Worm (Caenorhabditis elegans) whole organism, young adult: ENCODE data around the gene cope-1.

Source experiments
- B0019.2 ChIP-seq: fragments of 200-800 bp; sonication (Bioruptor generic); conservative IDR thresholded peaks from 2 replicates; pipeline ENCODE4 v1.3.6; 2022; ENCODE audit warnings: missing genetic modification reagents, missing genetic modification characterization, missing compliant biosample characterization
- B0035.1 ChIP-seq: sonication (generic microtip); optimal IDR thresholded peaks from 2 replicates; lab custom pipeline; 2016; ENCODE audit warnings: missing genetic modification characterization, mild to moderate bottlenecking, missing compliant biosample characterization, missing genotype, missing genetic modification reagents
- B0261.1 ChIP-seq: sonication (generic microtip); optimal IDR thresholded peaks from 2 replicates; lab custom pipeline; 2016; ENCODE audit warnings: mild to moderate bottlenecking, missing genetic modification characterization, moderate library complexity, missing compliant biosample characterization
- C06A6.2 ChIP-seq: fragments of 200-800 bp; sonication (Bioruptor generic); conservative IDR thresholded peaks from 2 replicates; pipeline ENCODE4 v1.3.6; 2022; ENCODE audit warnings: missing genetic modification characterization, missing compliant biosample characterization
- C17E4.6 ChIP-seq: fragments of 200-800 bp; sonication (Bioruptor generic); IDR thresholded peaks from 2 replicates; pipeline ENCODE4 v1.3.6; 2022; ENCODE audit warnings: missing genetic modification reagents, missing genetic modification characterization, missing compliant biosample characterization
- F23B12.7 ChIP-seq: sonication (generic microtip); optimal IDR thresholded peaks from 2 replicates; lab custom pipeline; 2017; ENCODE audit warnings: missing genetic modification characterization, mild to moderate bottlenecking, missing compliant biosample characterization, antibody characterized with exemption, moderate library complexity; ENCODE audit not compliant: insufficient read depth
- F33H1.4 ChIP-seq: fragments of 200-800 bp; sonication (Bioruptor generic); IDR thresholded peaks from 2 replicates; pipeline ENCODE4 v1.3.6; 2022; ENCODE audit warnings: missing genetic modification reagents, missing genetic modification characterization, missing compliant biosample characterization
- F55B11.4 ChIP-seq: sonication (generic microtip); optimal IDR thresholded peaks from 2 replicates; lab custom pipeline; 2016; ENCODE audit warnings: missing compliant biosample characterization, missing genetic modification characterization, borderline replicate concordance; ENCODE audit not compliant: insufficient read depth
- F57A8.1 ChIP-seq: fragments of 200-800 bp; sonication (Bioruptor generic); optimal IDR thresholded peaks from 2 replicates; lab custom pipeline; 2018; ENCODE audit warnings: mild to moderate bottlenecking, missing genetic modification characterization, moderate library complexity, missing compliant biosample characterization
- K11D2.4 ChIP-seq: fragments of 200-800 bp; sonication (Bioruptor generic); IDR thresholded peaks from 2 replicates; pipeline ENCODE4 v1.3.6; 2022; ENCODE audit warnings: missing genetic modification reagents, missing genetic modification characterization, missing compliant biosample characterization
- T07F8.4 ChIP-seq: sonication (generic microtip); optimal IDR thresholded peaks from 2 replicates; lab custom pipeline; 2016; ENCODE audit warnings: mild to moderate bottlenecking, missing genetic modification characterization, moderate library complexity, missing compliant biosample characterization
- Y95B8A.8 ChIP-seq: fragments of 200-800 bp; sonication (Bioruptor generic); IDR thresholded peaks from 2 replicates; pipeline ENCODE4 v1.3.6; 2022; ENCODE audit warnings: missing genetic modification reagents, missing genetic modification characterization, missing compliant biosample characterization
- ama-1 ChIP-seq, 3 experiments: fragments of 150-350 bp in 1 of 3; sonication (generic microtip) in 2 of 3; optimal IDR thresholded peaks; 2 replicates each; lab custom pipeline; 2014 to 2018; ENCODE audit warnings: missing biosample characterization in 2 of 3, missing genetic modification characterization in 2 of 3, missing genetic modification reagents in 2 of 3
- attf-3 ChIP-seq: fragments of 200-800 bp; sonication (Bioruptor generic); conservative IDR thresholded peaks from 2 replicates; pipeline ENCODE4 v1.3.6; 2022; ENCODE audit warnings: missing genetic modification reagents, missing genetic modification characterization, missing compliant biosample characterization
- attf-5 ChIP-seq: fragments of 200-800 bp; sonication (Bioruptor generic); optimal IDR thresholded peaks from 2 replicates; lab custom pipeline; 2018; ENCODE audit warnings: mild to moderate bottlenecking, missing genetic modification characterization, missing compliant biosample characterization
- bed-1 ChIP-seq: fragments of 200-800 bp; sonication (Bioruptor generic); IDR thresholded peaks from 2 replicates; pipeline ENCODE4 v1.3.6; 2022; ENCODE audit warnings: missing genetic modification reagents, missing genetic modification characterization, missing compliant biosample characterization
- ceh-100 ChIP-seq: fragments of 200-800 bp; sonication (Bioruptor generic); IDR thresholded peaks from 2 replicates; pipeline ENCODE4 v1.3.6; 2022; ENCODE audit warnings: missing genetic modification reagents, missing genetic modification characterization, missing compliant biosample characterization
- dpl-1 ChIP-seq: fragments of 150-350 bp; optimal IDR thresholded peaks from 2 replicates; lab custom pipeline; 2014; ENCODE audit warnings: missing biosample characterization, missing genetic modification reagents, missing genetic modification characterization
- efl-1 ChIP-seq: fragments of 150-350 bp; optimal IDR thresholded peaks from 2 replicates; lab custom pipeline; 2014; ENCODE audit warnings: missing biosample characterization, missing genetic modification reagents, missing genetic modification characterization
- egl-44 ChIP-seq: fragments of 200-800 bp; sonication (Bioruptor generic); IDR thresholded peaks from 2 replicates; pipeline ENCODE4 v1.3.6; 2022; ENCODE audit warnings: missing genetic modification reagents, missing genetic modification characterization, missing compliant biosample characterization
- egrh-3 ChIP-seq: fragments of 200-800 bp; sonication (Bioruptor generic); IDR thresholded peaks from 2 replicates; pipeline ENCODE4 v1.3.6; 2022; ENCODE audit warnings: missing genetic modification reagents, missing genetic modification characterization, missing compliant biosample characterization
- ets-4 ChIP-seq: fragments of 200-800 bp; sonication (Bioruptor generic); optimal IDR thresholded peaks from 2 replicates; lab custom pipeline; 2018; ENCODE audit warnings: mild to moderate bottlenecking, missing genetic modification characterization, missing compliant biosample characterization
- him-1 ChIP-seq: sonication (generic microtip); optimal IDR thresholded peaks from 2 replicates; lab custom pipeline; 2016; ENCODE audit warnings: missing genotype, missing genetic modification reagents, missing genetic modification characterization, missing compliant biosample characterization
- hlh-12 ChIP-seq: sonication (generic microtip); optimal IDR thresholded peaks from 2 replicates; lab custom pipeline; 2016; ENCODE audit warnings: missing genetic modification characterization, missing compliant biosample characterization
- hrde-1 ChIP-seq: sonication (generic microtip); optimal IDR thresholded peaks from 2 replicates; lab custom pipeline; 2016; ENCODE audit warnings: missing genetic modification characterization, mild to moderate bottlenecking, missing compliant biosample characterization, moderate library complexity, missing genotype, missing genetic modification reagents, borderline replicate concordance
- hsf-1 ChIP-seq: fragments of 200-800 bp; sonication (Bioruptor generic); IDR thresholded peaks from 2 replicates; pipeline ENCODE4 v1.3.6; 2022; ENCODE audit warnings: missing genetic modification reagents, missing genetic modification characterization, missing compliant biosample characterization
- lag-1 ChIP-seq: fragments of 200-800 bp; sonication (Bioruptor generic); IDR thresholded peaks from 2 replicates; pipeline ENCODE4 v1.3.6; 2022; ENCODE audit warnings: missing genetic modification reagents, missing genetic modification characterization, missing compliant biosample characterization
- lin-40 ChIP-seq: sonication (generic microtip); optimal IDR thresholded peaks from 2 replicates; lab custom pipeline; 2016; ENCODE audit warnings: missing genetic modification characterization, mild to moderate bottlenecking, missing compliant biosample characterization, missing genotype, missing genetic modification reagents
- lir-1 ChIP-seq: fragments of 200-800 bp; sonication (Bioruptor generic); conservative IDR thresholded peaks from 2 replicates; pipeline ENCODE4 v1.3.6; 2022; ENCODE audit warnings: missing genetic modification reagents, missing genetic modification characterization, missing compliant biosample characterization
- lsl-1 ChIP-seq: fragments of 200-800 bp; sonication (Bioruptor generic); optimal IDR thresholded peaks from 2 replicates; lab custom pipeline; 2018; ENCODE audit warnings: mild to moderate bottlenecking, missing genetic modification characterization, moderate library complexity, missing compliant biosample characterization
- madf-8 ChIP-seq: fragments of 200-800 bp; sonication (Bioruptor generic); conservative IDR thresholded peaks from 2 replicates; pipeline ENCODE4 v1.3.6; 2022; ENCODE audit warnings: missing genetic modification reagents, missing genetic modification characterization, missing compliant biosample characterization
- mcd-1 ChIP-seq: fragments of 200-800 bp; sonication (Bioruptor generic); IDR thresholded peaks from 2 replicates; pipeline ENCODE4 v1.3.6; 2022; ENCODE audit warnings: missing genetic modification reagents, missing genetic modification characterization, missing compliant biosample characterization
- mel-28 ChIP-seq: sonication (generic microtip); optimal IDR thresholded peaks from 2 replicates; lab custom pipeline; 2016; ENCODE audit warnings: borderline replicate concordance, mild to moderate bottlenecking, missing genetic modification characterization, missing compliant biosample characterization
- mxl-1 ChIP-seq: sonication (generic microtip); optimal IDR thresholded peaks from 2 replicates; lab custom pipeline; 2016; ENCODE audit warnings: missing genetic modification characterization, missing compliant biosample characterization
- nfya-1 ChIP-seq: sonication (generic microtip); optimal IDR thresholded peaks from 2 replicates; lab custom pipeline; 2017; ENCODE audit warnings: antibody characterized with exemption, missing compliant biosample characterization, missing genetic modification characterization, borderline replicate concordance; ENCODE audit not compliant: insufficient read depth
- nhr-120 ChIP-seq: fragments of 200-800 bp; sonication (Bioruptor generic); IDR thresholded peaks from 2 replicates; pipeline ENCODE4 v1.3.6; 2022; ENCODE audit warnings: missing genetic modification characterization, missing compliant biosample characterization
- nhr-27 ChIP-seq: fragments of 200-800 bp; sonication (Bioruptor generic); optimal IDR thresholded peaks from 2 replicates; lab custom pipeline; 2018; ENCODE audit warnings: mild to moderate bottlenecking, missing genetic modification characterization, moderate library complexity, missing compliant biosample characterization
- pbrm-1 ChIP-seq: fragments of 200-800 bp; sonication (Bioruptor generic); IDR thresholded peaks from 2 replicates; pipeline ENCODE4 v1.3.6; 2022; ENCODE audit warnings: missing genetic modification reagents, missing genetic modification characterization, missing compliant biosample characterization
- repo-1 ChIP-seq: sonication (generic microtip); optimal IDR thresholded peaks from 2 replicates; lab custom pipeline; 2017; ENCODE audit warnings: mild to moderate bottlenecking, missing genetic modification characterization, missing compliant biosample characterization
- rpc-1 ChIP-seq, 2 experiments: fragments of 150-350 bp in 1 of 2; sonication (generic microtip) in 1 of 2; optimal IDR thresholded peaks; 2 replicates each; lab custom pipeline; 2014 to 2018; ENCODE audit warnings: missing biosample characterization in 1 of 2, missing genetic modification characterization in 1 of 2, missing genetic modification reagents in 1 of 2, missing genotype in 1 of 2
- sdz-38 ChIP-seq: sonication (generic microtip); optimal IDR thresholded peaks from 2 replicates; lab custom pipeline; 2016; ENCODE audit warnings: missing genotype, missing genetic modification characterization, missing compliant biosample characterization
- sea-2 ChIP-seq: fragments of 200-800 bp; sonication (Bioruptor generic); IDR thresholded peaks from 2 replicates; pipeline ENCODE4 v1.3.6; 2022; ENCODE audit warnings: missing genetic modification characterization, missing compliant biosample characterization
- tbx-9 ChIP-seq: sonication (generic microtip); optimal IDR thresholded peaks from 2 replicates; lab custom pipeline; 2016; ENCODE audit warnings: borderline replicate concordance, missing genetic modification characterization, inconsistent platforms, missing compliant biosample characterization
- ztf-18 ChIP-seq: sonication (generic microtip); optimal IDR thresholded peaks from 2 replicates; lab custom pipeline; 2016; ENCODE audit warnings: missing genotype, mild to moderate bottlenecking, missing genetic modification characterization, missing compliant biosample characterization
- ztf-22 ChIP-seq: fragments of 200-800 bp; sonication (Bioruptor generic); optimal IDR thresholded peaks from 2 replicates; lab custom pipeline; 2018; ENCODE audit warnings: mild to moderate bottlenecking, missing genetic modification characterization, moderate library complexity, missing compliant biosample characterization
- ztf-26 ChIP-seq: sonication (generic microtip); optimal IDR thresholded peaks from 2 replicates; lab custom pipeline; 2017; ENCODE audit warnings: missing genetic modification characterization, missing compliant biosample characterization
- ztf-3 ChIP-seq: fragments of 200-800 bp; sonication (Bioruptor generic); optimal IDR thresholded peaks from 2 replicates; lab custom pipeline; 2018; ENCODE audit warnings: mild to moderate bottlenecking, missing genetic modification characterization, missing compliant biosample characterization

The cope-1 gene

DNA sequence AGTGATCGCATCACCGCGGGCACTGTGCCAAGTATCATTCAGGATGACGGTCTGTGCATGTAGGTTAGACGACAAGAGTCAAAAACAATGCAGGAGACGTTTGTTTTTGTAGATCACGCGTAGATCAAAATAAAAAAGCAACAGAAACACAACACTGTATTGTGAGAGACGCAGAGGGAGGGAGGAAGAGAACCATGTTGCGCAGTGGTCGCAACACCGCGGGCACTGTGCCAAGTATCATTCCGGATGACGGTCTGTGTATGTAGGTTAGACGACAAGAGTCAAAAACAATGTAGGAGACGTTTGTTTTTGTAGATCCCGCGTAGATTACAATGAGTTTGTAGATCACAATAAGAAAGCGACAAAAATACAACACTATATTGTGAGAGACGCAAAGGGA, 7.1 kb upstream of the cope-1 start (continued):
- TF ChIP-seq ztf-26 (tag; lab: Kevin White, UChicago): no peak
- no peak for TF ChIP-seq F23B12.7 (tag; lab: Kevin White, UChicago)
- no peak for TF ChIP-seq ztf-22 (GFP tag; lab: Kevin White, UChicago)
- no peak for TF ChIP-seq T07F8.4
- TF ChIP-seq efl-1: peak; percentile 43
- no peak for TF ChIP-seq nhr-27 (tag; lab: Kevin White, UChicago)
- TF ChIP-seq lsl-1 (GFP tag; lab: Kevin White, UChicago): peak; percentile 3
- TF ChIP-seq mel-28 (tag; lab: Kevin White, UChicago): no peak
- TF ChIP-seq Y95B8A.8 (GFP tag; lab: Robert Waterston, UW): no peak

ce11 chrIII:13423414-13423813, 2.6 kb upstream of the cope-1 start, which contains the start of gene exo-1:
Gene exo-1 (plus strand): TSS chrIII:13423514.
- no peak for TF ChIP-seq F55B11.4 (tag; lab: Kevin White, UChicago)
- TF ChIP-seq repo-1: no peak
- TF ChIP-seq hlh-12 (tag; lab: Kevin White, UChicago): no peak
- no peak for TF ChIP-seq lir-1
- peak; percentile 41 for TF ChIP-seq ztf-18 (tag; lab: Kevin White, UChicago)
- no peak for TF ChIP-seq B0261.1 (tag; lab: Kevin White, UChicago)
- no peak for TF ChIP-seq sea-2 (GFP tag; lab: Robert Waterston, UW)
- no peak for TF ChIP-seq F57A8.1
- TF ChIP-seq efl-1: peak; percentile 77
- TF ChIP-seq hsf-1 (GFP tag; lab: Robert Waterston, UW): no peak
- TF ChIP-seq him-1 (tag; lab: Kevin White, UChicago): peak; percentile 4
- peak; percentile 95 for TF ChIP-seq ceh-100 (GFP tag; lab: Robert Waterston, UW)
- TF ChIP-seq bed-1 (GFP tag; lab: Robert Waterston, UW): no peak
- TF ChIP-seq K11D2.4 (GFP tag; lab: Robert Waterston, UW): no peak
- no peak for TF ChIP-seq nhr-120 (GFP tag; lab: Robert Waterston, UW)
- TF ChIP-seq F33H1.4 (GFP tag; lab: Robert Waterston, UW): peak; percentile 10; the same call in 1 of the 2 replicates
- TF ChIP-seq attf-5: peak; percentile 78
- no peak for TF ChIP-seq lag-1 (GFP tag; lab: Robert Waterston, UW)
- no peak for TF ChIP-seq C06A6.2 (GFP tag; lab: Robert Waterston, UW)
- TF ChIP-seq pbrm-1: no peak
- TF ChIP-seq ztf-3 (GFP tag; lab: Kevin White, UChicago): no peak
- TF ChIP-seq dpl-1 (GFP tag; lab: Kevin White, UChicago): peak; percentile 80
- TF ChIP-seq mcd-1 (GFP tag; lab: Robert Waterston, UW): peak; percentile 85
- TF ChIP-seq rpc-1 (optimal IDR thresholded peaks at IDR 0.05; lab: Kevin White, UChicago): no peak
- TF ChIP-seq rpc-1 (tag; optimal IDR thresholded peaks at IDR 0.05; lab: Kevin White, UChicago): no peak
- no peak for TF ChIP-seq nfya-1 (tag; lab: Kevin White, UChicago)
- no peak for TF ChIP-seq ets-4 (GFP tag; lab: Kevin White, UChicago)
- TF ChIP-seq B0019.2 (GFP tag; lab: Robert Waterston, UW): no peak
- TF ChIP-seq mxl-1 (tag; lab: Kevin White, UChicago): no peak
- TF ChIP-seq lsl-1 (GFP tag; lab: Kevin White, UChicago): peak; percentile 44
- no peak for TF ChIP-seq C17E4.6 (GFP tag; lab: Robert Waterston, UW)
- no peak for TF ChIP-seq lin-40 (tag; lab: Kevin White, UChicago)
- no peak for TF ChIP-seq egl-44 (GFP tag; lab: Robert Waterston, UW)
- no peak for TF ChIP-seq sdz-38 (tag; lab: Kevin White, UChicago)
- TF ChIP-seq egrh-3 (GFP tag; lab: Robert Waterston, UW): 0 out of 2 replicates have a peak, but pooled peaks have one; percentile 18
- TF ChIP-seq tbx-9 (tag; lab: Kevin White, UChicago): no peak
- TF ChIP-seq madf-8 (GFP tag; lab: Robert Waterston, UW): no peak
- no peak for TF ChIP-seq hrde-1 (tag; lab: Kevin White, UChicago)
- no peak for TF ChIP-seq B0035.1 (tag; lab: Kevin White, UChicago)
- no peak for TF ChIP-seq ama-1 (optimal IDR thresholded peaks at IDR 0.05; lab: Kevin White, UChicago)
- no peak for TF ChIP-seq ama-1 (GFP tag; optimal IDR thresholded peaks at IDR 0.05; lab: Kevin White, UChicago)
- 0 out of 2 replicates have a peak, but pooled peaks have one; percentile 20 for TF ChIP-seq attf-3
